Worm (Caenorhabditis elegans) whole organism, L4 larva: ENCODE data around the gene usp-33.
A peak's percentile ranks its signal among the peaks of the same experiment; 100 is the strongest.

Experiments used
- F10B5.3 ChIP-seq: sonication (generic microtip); optimal IDR thresholded peaks from 2 replicates; lab custom pipeline; 2016; ENCODE audit warnings: mild to moderate bottlenecking, missing genetic modification characterization, missing compliant biosample characterization
- F26F4.8 ChIP-seq: fragments of 200-800 bp; sonication (Bioruptor generic); conservative IDR thresholded peaks from 2 replicates; pipeline ENCODE4 v1.3.6; 2022; ENCODE audit warnings: missing genetic modification characterization, missing compliant biosample characterization
- T26A8.4 ChIP-seq: fragments of 200-800 bp; sonication (Bioruptor generic); IDR thresholded peaks from 2 replicates; pipeline ENCODE4 v1.3.6; 2022; ENCODE audit warnings: missing genetic modification characterization, missing compliant biosample characterization
- ZK546.5 ChIP-seq, 2 experiments: sonication (generic microtip); optimal IDR thresholded peaks; 2 replicates each; lab custom pipeline; 2017; ENCODE audit warnings: missing biosample characterization in 2 of 2, missing genetic modification characterization in 2 of 2
- aha-1 ChIP-seq: fragments of 150-350 bp; peaks from one replicate; lab custom pipeline; 2014; ENCODE audit warnings: missing biosample characterization, missing genetic modification characterization
- arid-1 ChIP-seq: fragments of 200-800 bp; sonication (Bioruptor generic); conservative IDR thresholded peaks from 2 replicates; pipeline ENCODE4 v1.3.6; 2022; ENCODE audit warnings: missing genetic modification reagents, missing genetic modification characterization, missing compliant biosample characterization
- attf-4 ChIP-seq: sonication (generic microtip); optimal IDR thresholded peaks from 3 replicates; lab custom pipeline; 2017; ENCODE audit warnings: missing biosample characterization, missing genetic modification characterization
- ceh-62 ChIP-seq: sonication (generic microtip); optimal IDR thresholded peaks from 2 replicates; lab custom pipeline; 2017; ENCODE audit warnings: missing biosample characterization, missing genetic modification characterization
- ctbp-1 ChIP-seq: fragments of 200-800 bp; sonication (Bioruptor generic); IDR thresholded peaks from 2 replicates; pipeline ENCODE4 v1.3.6; 2022; ENCODE audit warnings: missing genetic modification reagents, missing genetic modification characterization, missing compliant biosample characterization
- daf-16 ChIP-seq, 3 experiments: sonication (generic microtip); optimal IDR thresholded peaks; 2 replicates each; lab custom pipeline; 2016 to 2017; ENCODE audit warnings: missing genetic modification characterization in 3 of 3, missing genetic modification reagents in 3 of 3, mild to moderate bottlenecking in 2 of 3, missing compliant biosample characterization in 2 of 3, missing biosample characterization in 1 of 3, moderate library complexity in 1 of 3
- daf-8 ChIP-seq: fragments of 200-800 bp; sonication (Bioruptor generic); IDR thresholded peaks from 2 replicates; pipeline ENCODE4 v1.3.6; 2022; ENCODE audit warnings: missing genetic modification characterization, missing compliant biosample characterization
- dmd-6 ChIP-seq: fragments of 200-800 bp; sonication (Bioruptor generic); IDR thresholded peaks from 2 replicates; pipeline ENCODE4 v1.3.6; 2022; ENCODE audit warnings: missing genetic modification reagents, missing genetic modification characterization, missing compliant biosample characterization
- dmd-8 ChIP-seq: fragments of 200-800 bp; sonication (Bioruptor generic); IDR thresholded peaks from 2 replicates; pipeline ENCODE4 v1.3.6; 2022; ENCODE audit warnings: missing genetic modification characterization, missing compliant biosample characterization
- dmd-9 ChIP-seq: fragments of 200-800 bp; sonication (Bioruptor generic); IDR thresholded peaks from 2 replicates; pipeline ENCODE4 v1.3.6; 2022; ENCODE audit warnings: missing genetic modification reagents, missing genetic modification characterization, missing compliant biosample characterization
- dve-1 ChIP-seq: sonication (generic microtip); optimal IDR thresholded peaks from 2 replicates; lab custom pipeline; 2017; ENCODE audit warnings: antibody characterized with exemption, mild to moderate bottlenecking, missing genetic modification characterization, missing compliant biosample characterization; ENCODE audit not compliant: insufficient read depth
- egl-27 ChIP-seq: sonication (generic microtip); optimal IDR thresholded peaks from 3 replicates; lab custom pipeline; 2017; ENCODE audit warnings: missing biosample characterization, missing genetic modification reagents, missing genetic modification characterization
- fos-1 ChIP-seq: fragments of 150-350 bp; optimal IDR thresholded peaks from 2 replicates; lab custom pipeline; 2014; ENCODE audit warnings: missing biosample characterization, missing genetic modification characterization
- hlh-11 ChIP-seq: fragments of 200-800 bp; sonication (Bioruptor generic); optimal IDR thresholded peaks from 2 replicates; lab custom pipeline; 2018; ENCODE audit warnings: mild to moderate bottlenecking, missing genetic modification characterization, missing compliant biosample characterization
- hlh-30 ChIP-seq: sonication (generic microtip); optimal IDR thresholded peaks from 2 replicates; lab custom pipeline; 2017; ENCODE audit warnings: antibody characterized with exemption, mild to moderate bottlenecking, missing genetic modification characterization, missing compliant biosample characterization; ENCODE audit not compliant: insufficient read depth
- lim-7 ChIP-seq: fragments of 200-800 bp; sonication (Bioruptor generic); IDR thresholded peaks from 2 replicates; pipeline ENCODE4 v1.3.6; 2022; ENCODE audit warnings: missing genetic modification characterization, missing compliant biosample characterization
- lin-38 ChIP-seq: fragments of 200-800 bp; sonication (Bioruptor generic); IDR thresholded peaks from 2 replicates; pipeline ENCODE4 v1.3.6; 2022; ENCODE audit warnings: missing genetic modification reagents, missing genetic modification characterization, missing compliant biosample characterization
- lsy-2 ChIP-seq, 2 experiments: fragments of 150-350 bp in 1 of 2; sonication (generic microtip) in 1 of 2; optimal IDR thresholded peaks; 2 replicates each; lab custom pipeline; 2014 to 2017; ENCODE audit warnings: missing biosample characterization in 2 of 2, missing genetic modification characterization in 2 of 2
- madf-5 ChIP-seq, 2 experiments: fragments of 200-800 bp; sonication (Bioruptor generic); IDR thresholded peaks; 2 replicates each; pipeline ENCODE4 v1.3.6; 2022; ENCODE audit warnings: missing compliant biosample characterization in 2 of 2, missing genetic modification characterization in 2 of 2
- mdl-1 ChIP-seq, 2 experiments: fragments of 150-350 bp in 1 of 2; sonication (generic microtip) in 1 of 2; optimal IDR thresholded peaks; 2 replicates each; lab custom pipeline; 2014 to 2017; ENCODE audit warnings: missing biosample characterization in 2 of 2, missing genetic modification characterization in 2 of 2
- mdt-29 ChIP-seq: fragments of 200-800 bp; sonication (Bioruptor generic); IDR thresholded peaks from 2 replicates; pipeline ENCODE4 v1.3.6; 2022; ENCODE audit warnings: missing genetic modification reagents, missing genetic modification characterization, missing compliant biosample characterization
- mes-2 ChIP-seq: sonication (generic microtip); optimal IDR thresholded peaks from 2 replicates; lab custom pipeline; 2016; ENCODE audit warnings: missing genotype, mild to moderate bottlenecking, missing genetic modification characterization, missing compliant biosample characterization; ENCODE audit not compliant: poor library complexity, severe bottlenecking
- mxl-2 ChIP-seq: fragments of 200-800 bp; sonication (Bioruptor generic); conservative IDR thresholded peaks from 2 replicates; pipeline ENCODE4 v1.3.6; 2022; ENCODE audit warnings: missing genetic modification reagents, missing genetic modification characterization, missing compliant biosample characterization
- mxl-3 ChIP-seq: fragments of 200-800 bp; sonication (Bioruptor generic); optimal IDR thresholded peaks from 2 replicates; lab custom pipeline; 2018; ENCODE audit warnings: mild to moderate bottlenecking, missing genetic modification characterization, missing compliant biosample characterization
- nhr-237 ChIP-seq: sonication (generic microtip); optimal IDR thresholded peaks from 2 replicates; lab custom pipeline; 2017; ENCODE audit warnings: missing biosample characterization, missing genetic modification characterization
- nhr-28 ChIP-seq: fragments of 150-350 bp; optimal IDR thresholded peaks from 2 replicates; lab custom pipeline; 2014; ENCODE audit warnings: missing biosample characterization, missing genetic modification characterization
- nhr-41 ChIP-seq: fragments of 200-800 bp; sonication (Bioruptor generic); IDR thresholded peaks from 2 replicates; pipeline ENCODE4 v1.3.6; 2022; ENCODE audit warnings: missing genetic modification reagents, missing genetic modification characterization, missing compliant biosample characterization
- nhr-42 ChIP-seq: fragments of 200-800 bp; sonication (Bioruptor generic); IDR thresholded peaks from 2 replicates; pipeline ENCODE4 v1.3.6; 2022; ENCODE audit warnings: missing genetic modification characterization, missing compliant biosample characterization
- pha-4 ChIP-seq, 2 experiments: fragments of 150-350 bp in 1 of 2; fragments of 200-800 bp in 1 of 2; sonication (Bioruptor generic) in 1 of 2; IDR thresholded peaks in 1 of 2; optimal IDR thresholded peaks in 1 of 2; 2 replicates each; pipeline versions ENCODE4 v1.3.6 to Lab custom; 2014 to 2022; ENCODE audit warnings: missing genetic modification characterization in 2 of 2, missing genetic modification reagents in 2 of 2, missing biosample characterization in 1 of 2, missing compliant biosample characterization in 1 of 2
- skn-1 ChIP-seq: fragments of 150-350 bp; optimal IDR thresholded peaks from 2 replicates; lab custom pipeline; 2014; ENCODE audit warnings: missing biosample characterization, missing genetic modification characterization
- spr-1 ChIP-seq: sonication (generic microtip); optimal IDR thresholded peaks from 2 replicates; lab custom pipeline; 2016; ENCODE audit warnings: mild to moderate bottlenecking, missing genetic modification characterization, missing compliant biosample characterization
- spr-3 ChIP-seq: fragments of 200-800 bp; sonication (Bioruptor generic); optimal IDR thresholded peaks from 2 replicates; lab custom pipeline; 2018; ENCODE audit warnings: mild to moderate bottlenecking, missing genetic modification characterization, missing compliant biosample characterization
- tag-97 ChIP-seq: fragments of 200-800 bp; sonication (Bioruptor generic); IDR thresholded peaks from 2 replicates; pipeline ENCODE4 v1.3.6; 2022; ENCODE audit warnings: missing genetic modification characterization, missing compliant biosample characterization
- tra-1 ChIP-seq: fragments of 200-800 bp; sonication (Bioruptor generic); IDR thresholded peaks from 2 replicates; pipeline ENCODE4 v1.3.6; 2022; ENCODE audit warnings: missing genetic modification reagents, missing genetic modification characterization, missing compliant biosample characterization
- unc-62 ChIP-seq, 3 experiments: fragments of 150-350 bp in 1 of 3; sonication (generic microtip); optimal IDR thresholded peaks in 2 of 3; peaks in 1 of 3; 1 replicate in 1 of 3; 2 replicates in 2 of 3; lab custom pipeline; 2014 to 2017; ENCODE audit warnings: missing biosample characterization in 3 of 3, missing genetic modification characterization in 3 of 3, missing genetic modification reagents in 3 of 3, missing genotype in 1 of 3
- zfp-2 ChIP-seq: sonication (generic microtip); optimal IDR thresholded peaks from 2 replicates; lab custom pipeline; 2016; ENCODE audit warnings: mild to moderate bottlenecking, missing genetic modification characterization, missing compliant biosample characterization

Gene usp-33

DNA sequence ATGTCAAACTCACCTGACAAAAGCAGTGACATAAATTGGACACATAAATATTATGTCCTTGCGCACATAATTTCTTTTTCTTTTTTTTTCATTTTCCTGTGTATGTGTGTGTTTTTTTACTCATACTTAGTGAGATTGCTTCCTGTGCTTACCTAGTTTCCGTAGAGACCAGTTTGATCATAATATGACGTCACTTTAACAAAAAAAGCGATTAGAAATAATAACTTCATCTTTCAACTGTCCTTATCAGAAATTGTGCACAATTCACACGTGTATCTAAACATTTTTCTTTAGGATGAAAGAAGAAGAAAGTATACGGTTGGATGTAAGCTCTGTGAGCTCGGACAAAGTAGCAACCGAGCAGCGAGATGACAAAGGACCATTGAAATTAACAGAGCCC is 30.9 kb downstream of the usp-33 start (continued):
- no peak for TF ChIP-seq madf-5 (GFP tag; IDR thresholded peaks at IDR 0.05; lab: Robert Waterston, UW)
- TF ChIP-seq fos-1 = no peak
- no peak for TF ChIP-seq tag-97 (GFP tag; lab: Robert Waterston, UW)
- no peak for TF ChIP-seq nhr-42
- TF ChIP-seq daf-8 = no peak
- no peak for TF ChIP-seq nhr-41 (GFP tag; lab: Robert Waterston, UW)
- no peak for TF ChIP-seq egl-27 (tag; lab: Kevin White, UChicago)
- TF ChIP-seq mxl-2 (GFP tag; lab: Robert Waterston, UW) = no peak
- TF ChIP-seq arid-1 (GFP tag; lab: Robert Waterston, UW) = no peak
- no peak for TF ChIP-seq F10B5.3
- no peak for TF ChIP-seq T26A8.4 (GFP tag; lab: Robert Waterston, UW)
- no peak for TF ChIP-seq zfp-2

DNA sequence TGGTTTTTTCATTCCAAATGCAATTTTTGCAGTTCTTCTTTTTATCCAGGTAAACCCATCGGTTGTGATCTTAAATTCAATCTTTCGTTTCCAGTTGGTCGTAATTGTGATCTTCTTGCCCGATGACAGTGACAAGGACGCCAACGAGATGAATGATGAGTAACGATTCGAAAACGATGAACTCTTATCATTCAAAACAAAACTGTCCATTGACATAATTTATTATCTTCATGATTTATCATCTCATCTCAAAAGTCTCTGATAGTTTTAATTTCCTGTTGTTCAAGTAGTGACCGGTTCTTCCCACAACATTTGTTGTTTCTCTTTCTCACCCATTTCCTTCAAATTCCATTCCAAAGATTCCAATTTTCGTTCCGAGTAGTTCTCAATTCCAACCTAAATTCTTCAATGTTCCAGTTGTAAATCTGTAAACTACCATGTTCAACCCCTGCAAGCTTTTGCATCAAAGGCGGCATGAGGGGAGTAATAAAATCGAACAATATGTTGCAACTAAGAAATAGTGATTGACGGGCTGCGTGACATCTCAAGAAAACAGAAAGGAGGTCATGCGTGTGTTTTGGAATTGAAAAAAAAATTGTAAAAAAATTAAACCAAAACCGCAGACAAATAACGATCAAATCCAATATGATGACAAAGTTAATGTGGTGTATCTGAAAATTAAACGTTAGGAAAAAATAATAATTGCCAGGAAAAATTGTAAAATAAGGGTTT is 35.1 kb downstream of the usp-33 start:
- peak; percentile 4 for TF ChIP-seq hlh-30
- peak in 1 of 2 experiments; percentile 97 for TF ChIP-seq unc-62 (GFP tag; optimal IDR thresholded peaks at IDR 0.05 in 1 of 2; lab: Kevin White, UChicago)
- no peak for TF ChIP-seq unc-62 (tag; optimal IDR thresholded peaks at IDR 0.05; lab: Kevin White, UChicago)
- no peak for TF ChIP-seq skn-1
- peak; percentile 46 for TF ChIP-seq nhr-28
- TF ChIP-seq dmd-6 (GFP tag; lab: Robert Waterston, UW) = peak; percentile 27; the same call in 1 of the 2 replicates
- TF ChIP-seq aha-1 (tag; lab: Kevin White, UChicago) = peak; percentile 88
- TF ChIP-seq daf-16 (GFP tag; optimal IDR thresholded peaks at IDR 0.05; lab: Kevin White, UChicago) = no peak
- no peak for TF ChIP-seq daf-16 (tag; optimal IDR thresholded peaks at IDR 0.05; lab: Kevin White, UChicago)
- TF ChIP-seq mdl-1 (tag; optimal IDR thresholded peaks at IDR 0.05; lab: Kevin White, UChicago) = peak in 1 of 2 experiments; percentile 14

DNA sequence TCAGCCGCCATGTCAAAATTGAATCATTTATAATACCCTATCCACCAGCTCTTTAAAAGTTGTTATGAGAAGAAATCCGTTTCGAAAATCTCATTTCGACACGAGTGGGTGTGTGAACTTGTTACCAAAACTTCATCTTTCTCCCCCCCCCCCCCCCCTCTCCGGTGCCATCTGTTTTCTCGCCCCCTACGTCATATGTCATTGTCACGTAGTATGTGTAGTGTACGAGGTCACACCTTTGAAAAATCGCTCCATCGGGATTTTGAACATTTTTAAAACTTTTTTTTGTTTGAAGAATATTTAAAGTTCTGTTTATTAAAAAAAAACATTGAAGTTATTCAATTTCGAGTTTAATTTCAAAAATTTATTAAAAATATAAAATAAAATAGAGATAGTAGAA is 36.6 kb downstream of the usp-33 start:
- TF ChIP-seq dve-1 (tag; lab: Kevin White, UChicago) (no peak), nhr-28 (peak; percentile 24), hlh-11 (tag; lab: Kevin White, UChicago) (peak; percentile 30), hlh-30 (peak; percentile 54)

DNA sequence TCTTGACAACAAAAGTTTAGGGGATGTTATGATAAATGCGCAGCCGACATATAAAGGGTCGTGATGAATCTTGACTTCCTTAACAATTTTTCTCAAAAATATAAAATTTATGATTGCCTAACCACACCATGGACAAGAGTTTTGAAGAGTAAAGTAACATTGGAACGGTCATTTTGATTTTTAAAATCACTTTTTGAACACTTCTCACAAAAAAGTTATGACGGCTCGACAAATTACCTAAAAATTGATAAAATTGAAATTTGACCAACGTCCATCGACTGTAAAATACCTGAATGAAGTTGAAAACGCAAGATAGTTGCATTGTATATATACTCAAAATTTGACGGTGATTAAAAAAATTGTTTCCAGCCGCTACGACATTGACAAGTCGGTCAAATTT is 37.8 kb downstream of the usp-33 start:
- TF ChIP-seq nhr-41 (GFP tag; lab: Robert Waterston, UW) = no peak
- no peak for TF ChIP-seq mxl-3 (GFP tag; lab: Kevin White, UChicago)
- TF ChIP-seq dmd-9 (GFP tag; lab: Robert Waterston, UW) = no peak
- TF ChIP-seq aha-1 (tag; lab: Kevin White, UChicago) = peak; percentile 95
- TF ChIP-seq F26F4.8 (GFP tag; lab: Robert Waterston, UW) = no peak
- TF ChIP-seq ZK546.5 (tag; optimal IDR thresholded peaks at IDR 0.05; lab: Kevin White, UChicago) = no peak

DNA sequence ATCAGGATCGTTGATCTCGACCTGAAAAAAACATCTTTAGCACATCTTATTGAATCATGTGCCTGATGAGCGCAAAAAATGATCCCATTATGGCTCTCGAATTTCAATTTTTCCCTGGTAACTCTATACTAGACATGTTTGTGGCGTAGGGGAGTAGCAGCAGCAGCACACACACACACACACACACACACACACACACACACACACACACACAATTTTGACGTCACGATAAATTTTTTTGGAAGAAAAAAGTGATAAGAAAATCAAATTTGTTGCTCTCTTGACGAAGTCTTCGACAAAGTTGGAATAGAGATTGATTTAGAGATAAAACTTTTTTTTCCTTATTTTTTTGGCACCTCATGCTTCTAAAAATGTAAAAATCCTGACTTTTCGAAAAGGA is 38.4 kb downstream of the usp-33 start:
- TF ChIP-seq spr-3 (GFP tag; lab: Kevin White, UChicago) = no peak
- TF ChIP-seq lsy-2 (tag; optimal IDR thresholded peaks at IDR 0.05; lab: Kevin White, UChicago) = no peak
- TF ChIP-seq unc-62 (GFP tag; optimal IDR thresholded peaks at IDR 0.05 in 1 of 2; lab: Kevin White, UChicago) = no peak
- TF ChIP-seq unc-62 (tag; optimal IDR thresholded peaks at IDR 0.05; lab: Kevin White, UChicago) = no peak
- no peak for TF ChIP-seq pha-4 (GFP tag; IDR thresholded peaks at IDR 0.05; lab: Robert Waterston, UW)
- TF ChIP-seq pha-4 (tag; optimal IDR thresholded peaks at IDR 0.05; lab: Kevin White, UChicago) = no peak
- peak; percentile 23 for TF ChIP-seq dve-1 (tag; lab: Kevin White, UChicago)
- TF ChIP-seq daf-16 (GFP tag; optimal IDR thresholded peaks at IDR 0.05; lab: Kevin White, UChicago) = no peak
- peak; percentile 39 for TF ChIP-seq daf-16 (tag; optimal IDR thresholded peaks at IDR 0.05; lab: Kevin White, UChicago)
- no peak for TF ChIP-seq dmd-8 (GFP tag; lab: Robert Waterston, UW)
- peak; percentile 32 for TF ChIP-seq hlh-11 (tag; lab: Kevin White, UChicago)
- TF ChIP-seq mdt-29 (GFP tag; lab: Robert Waterston, UW) = no peak
- TF ChIP-seq mdl-1 (tag; optimal IDR thresholded peaks at IDR 0.05; lab: Kevin White, UChicago) = no peak
- TF ChIP-seq attf-4 (tag; lab: Kevin White, UChicago) = no peak
- no peak for TF ChIP-seq ceh-62 (tag; lab: Kevin White, UChicago)
- no peak for TF ChIP-seq lin-38 (GFP tag; lab: Robert Waterston, UW)
- no peak for TF ChIP-seq tra-1
- TF ChIP-seq nhr-237 (tag; lab: Kevin White, UChicago) = no peak
- TF ChIP-seq ctbp-1 (GFP tag; lab: Robert Waterston, UW) = 0 out of 2 replicates have a peak, but pooled peaks have one; percentile 12
- TF ChIP-seq skn-1 = no peak
- TF ChIP-seq nhr-42 = no peak
- TF ChIP-seq spr-1 (tag; lab: Kevin White, UChicago) = no peak
- peak; percentile 58 for TF ChIP-seq nhr-28
- no peak for TF ChIP-seq lim-7
- peak; percentile 8 for TF ChIP-seq mes-2 (tag; lab: Kevin White, UChicago)
